Worm (Caenorhabditis elegans) whole organism, L4 larva: ENCODE measurements around the gene Y32B12B.2.

Experiments
- F37D6.2 ChIP-seq: sonication (generic microtip); optimal IDR thresholded peaks from 2 replicates; lab custom pipeline; 2016; ENCODE audit warnings: mild to moderate bottlenecking, missing genetic modification characterization, missing compliant biosample characterization
- ces-1 ChIP-seq: fragments of 150-350 bp; sonication (generic microtip); optimal IDR thresholded peaks from 4 replicates; lab custom pipeline; 2014; ENCODE audit warnings: missing biosample characterization, missing genetic modification reagents, missing genetic modification characterization
- mes-2 ChIP-seq: sonication (generic microtip); optimal IDR thresholded peaks from 2 replicates; lab custom pipeline; 2016; ENCODE audit warnings: missing genotype, mild to moderate bottlenecking, missing genetic modification characterization, missing compliant biosample characterization; ENCODE audit not compliant: poor library complexity, severe bottlenecking
- rbr-2 ChIP-seq: sonication (generic microtip); optimal IDR thresholded peaks from 2 replicates; lab custom pipeline; 2016; ENCODE audit warnings: missing genotype, missing genetic modification characterization, missing compliant biosample characterization
- snpc-4 ChIP-seq: fragments of 150-350 bp; optimal IDR thresholded peaks from 2 replicates; lab custom pipeline; 2014; ENCODE audit warnings: missing biosample characterization, missing genetic modification characterization
- zip-11 ChIP-seq: fragments of 200-800 bp; sonication (Bioruptor generic); IDR thresholded peaks from 2 replicates; pipeline ENCODE4 v1.3.6; 2022; ENCODE audit warnings: missing genetic modification characterization, missing compliant biosample characterization

DNA sequence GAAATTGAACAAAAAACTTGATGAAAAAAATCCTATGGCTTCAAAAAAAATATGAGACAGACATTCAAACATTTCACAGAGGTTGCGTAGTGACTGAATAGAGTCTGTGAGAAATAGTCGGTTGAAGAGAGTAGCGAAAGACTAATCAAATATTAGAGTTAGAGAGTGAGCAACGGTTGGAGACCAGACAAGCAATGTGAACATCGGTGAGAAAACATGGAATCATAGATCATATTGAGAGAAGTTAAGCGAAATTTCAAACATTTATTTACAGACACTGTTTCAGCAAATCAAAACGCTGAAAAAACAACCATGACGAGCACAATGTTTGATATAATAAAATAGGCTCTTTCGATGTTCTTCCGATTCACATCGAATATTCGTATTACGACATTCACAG is 31.5 kb upstream of the Y32B12B.2 start:
- TF ChIP-seq mes-2 (tag; lab: Kevin White, UChicago) (no peak), F37D6.2 (tag; lab: Kevin White, UChicago) (no peak), zip-11 (no peak), ces-1 (GFP tag; lab: Kevin White, UChicago) (no peak), rbr-2 (tag; lab: Kevin White, UChicago) (no peak), snpc-4 (no peak)
